Fruit fly (Drosophila melanogaster): ENCODE measurements around the gene CG3191.

CG3191 gene

DNA sequence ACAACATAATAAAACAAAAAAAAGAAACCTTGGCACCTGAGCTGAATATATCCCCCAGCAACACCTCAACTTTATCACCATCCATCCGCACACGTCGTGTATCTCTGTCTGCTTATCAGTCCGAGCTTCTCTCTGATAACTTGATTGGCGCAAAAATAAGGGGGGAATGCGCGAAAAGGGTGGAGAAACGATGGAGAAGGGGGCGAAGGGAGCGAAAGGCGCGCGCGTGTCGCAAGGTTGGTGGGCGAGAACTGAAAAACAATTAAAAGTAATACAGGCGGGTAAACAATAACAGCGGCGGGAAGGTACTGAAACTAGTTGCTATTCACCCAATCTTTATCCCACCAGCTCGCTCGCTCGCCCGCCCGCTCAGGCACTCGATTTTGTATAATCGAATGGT, 34.5 kb upstream of the CG3191 start:
- TF ChIP-seq CG34367 (tag; optimal IDR thresholded peaks at IDR 0.05) (no peak), fd96Ca (GFP tag; IDR thresholded peaks at IDR 0.05) (0 out of 3 replicates have a peak, but pooled peaks have one; percentile 11), CG14655 (GFP tag; optimal IDR thresholded peaks at IDR 0.05) (no peak), EcR (GFP tag; optimal IDR thresholded peaks at IDR 0.05) (no peak)

DNA sequence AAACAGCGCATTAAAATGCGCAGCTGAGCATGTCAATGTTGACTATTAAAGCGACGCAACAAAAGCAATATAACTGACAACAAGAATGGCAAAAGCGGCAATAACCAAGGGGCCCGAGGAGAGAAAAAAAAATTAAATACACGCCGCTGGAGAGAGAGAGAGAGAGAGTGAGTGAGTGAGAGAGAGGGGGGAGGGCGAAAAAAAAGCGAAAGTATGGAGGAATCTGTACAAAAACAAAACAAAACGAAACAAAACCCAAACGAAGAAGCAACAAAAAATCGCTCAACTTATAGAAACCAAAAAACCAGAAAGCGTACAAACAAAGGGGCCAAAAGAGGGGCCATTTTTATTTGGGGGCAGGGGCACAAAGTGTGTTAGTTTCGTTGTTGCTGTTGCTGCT, 31.7 kb upstream of the CG3191 start:
- TF ChIP-seq CG15710 (tag; optimal IDR thresholded peaks at IDR 0.05) (peak; percentile 2), CG12605 (GFP tag; IDR thresholded peaks at IDR 0.05) (peak; percentile 41; the same call in 1 of the 2 replicates), rn (GFP tag; IDR thresholded peaks at IDR 0.05) (no peak)

- TF ChIP-seq rn (GFP tag; IDR thresholded peaks at IDR 0.05): no peak
- no peak for TF ChIP-seq CG32121 (GFP tag; IDR thresholded peaks at IDR 0.05)
- TF ChIP-seq EcR (GFP tag; optimal IDR thresholded peaks at IDR 0.05): no peak
- no peak for TF ChIP-seq Pif1A (GFP tag; optimal IDR thresholded peaks at IDR 0.05)
- TF ChIP-seq CG9948 (tag; optimal IDR thresholded peaks at IDR 0.05): no peak
- TF ChIP-seq D1 (tag; optimal IDR thresholded peaks at IDR 0.05): no peak
- no peak for TF ChIP-seq Snoo (tag; optimal IDR thresholded peaks at IDR 0.05)
- no peak for TF ChIP-seq CG8159 (tag; optimal IDR thresholded peaks at IDR 0.05)
- TF ChIP-seq gl (tag; optimal IDR thresholded peaks at IDR 0.05): no peak
- no peak for TF ChIP-seq CG34367 (tag; optimal IDR thresholded peaks at IDR 0.05)
- TF ChIP-seq Pif1B (GFP tag; optimal IDR thresholded peaks at IDR 0.05): no peak
- TF ChIP-seq CG17806 (tag; optimal IDR thresholded peaks at IDR 0.05): no peak
- TF ChIP-seq CG15710 (tag; optimal IDR thresholded peaks at IDR 0.05): no peak
- TF ChIP-seq CG13204 (GFP tag; optimal IDR thresholded peaks at IDR 0.05): no peak
- no peak for TF ChIP-seq CG10348 (GFP tag; IDR thresholded peaks at IDR 0.05)
- no peak for TF ChIP-seq CG14655 (GFP tag; optimal IDR thresholded peaks at IDR 0.05)
- TF ChIP-seq CG8301 (tag; optimal IDR thresholded peaks at IDR 0.05): no peak
- no peak for TF ChIP-seq CG12605 (GFP tag; IDR thresholded peaks at IDR 0.05)
- TF ChIP-seq fd96Ca (GFP tag; IDR thresholded peaks at IDR 0.05): no peak
Observed at dm6 chrX:2278782-2279304, 27.1 kb upstream of the CG3191 start.

DNA sequence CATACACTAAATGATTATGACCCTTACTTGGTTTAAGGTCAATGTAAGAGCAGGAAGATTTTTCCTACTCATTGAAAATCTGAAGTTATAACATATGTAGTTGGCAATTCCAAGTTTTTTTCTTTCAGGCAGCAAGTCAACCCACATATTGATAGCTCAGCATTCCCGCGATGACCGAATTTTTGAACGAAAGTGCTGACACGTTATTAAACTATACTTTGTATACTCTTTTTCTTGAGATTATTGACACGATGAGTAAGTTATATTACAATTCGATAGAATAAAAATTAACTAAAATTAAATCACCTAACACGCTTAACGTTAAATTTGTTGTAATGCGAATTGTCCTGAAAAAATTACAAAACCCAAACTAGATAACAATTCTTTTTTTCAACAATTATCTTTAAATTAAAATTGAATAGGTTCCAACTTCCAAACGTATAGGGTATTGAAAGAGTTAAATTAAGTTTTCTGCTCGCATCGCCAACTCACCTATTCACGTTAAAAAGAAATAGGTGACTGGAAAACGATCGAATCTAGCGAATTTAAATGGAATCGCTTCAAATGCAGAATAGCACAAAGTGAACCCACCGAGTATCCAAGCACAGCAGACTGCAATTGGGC, 23.6 kb upstream of the CG3191 start, which contains the start of gene Vml:
Gene Vml (plus strand): TSS at position 574 of the 624 bp plus-strand sequence.
- TF ChIP-seq CG17806 (tag; optimal IDR thresholded peaks at IDR 0.05): no peak
- TF ChIP-seq Pif1B (GFP tag; optimal IDR thresholded peaks at IDR 0.05): no peak
- TF ChIP-seq CG8159 (tag; optimal IDR thresholded peaks at IDR 0.05): no peak
- no peak for TF ChIP-seq rn (GFP tag; IDR thresholded peaks at IDR 0.05)
- TF ChIP-seq fd96Ca (GFP tag; IDR thresholded peaks at IDR 0.05): no peak
- TF ChIP-seq CG34367 (tag; optimal IDR thresholded peaks at IDR 0.05): no peak
- no peak for TF ChIP-seq gl (tag; optimal IDR thresholded peaks at IDR 0.05)
- no peak for TF ChIP-seq CG4496 (GFP tag; IDR thresholded peaks at IDR 0.05)

dm6 chrX:2274704-2275199, 23.0 kb upstream of the CG3191 start, which contains the start of gene Grp170:
Grp170 (minus strand) TSS chrX:2275068.
- TF ChIP-seq CG9948 (tag; optimal IDR thresholded peaks at IDR 0.05) (no peak), Snoo (tag; optimal IDR thresholded peaks at IDR 0.05) (no peak), CG14655 (GFP tag; optimal IDR thresholded peaks at IDR 0.05) (no peak), CG15710 (tag; optimal IDR thresholded peaks at IDR 0.05) (no peak), CG4496 (GFP tag; IDR thresholded peaks at IDR 0.05) (no peak), CG17806 (tag; optimal IDR thresholded peaks at IDR 0.05) (no peak), CG13204 (GFP tag; optimal IDR thresholded peaks at IDR 0.05) (peak; percentile 5), Pif1A (GFP tag; optimal IDR thresholded peaks at IDR 0.05) (no peak), Pif1B (GFP tag; optimal IDR thresholded peaks at IDR 0.05) (peak; percentile 28), rn (GFP tag; IDR thresholded peaks at IDR 0.05) (no peak), Ets98B (GFP tag; IDR thresholded peaks at IDR 0.05) (no peak; the same call in 1 of the 2 replicates), CG8159 (tag; optimal IDR thresholded peaks at IDR 0.05) (no peak), CG10348 (GFP tag; IDR thresholded peaks at IDR 0.05) (no peak), gl (tag; optimal IDR thresholded peaks at IDR 0.05) (no peak), CG32121 (GFP tag; IDR thresholded peaks at IDR 0.05) (no peak), fd96Ca (GFP tag; IDR thresholded peaks at IDR 0.05) (no peak; the same call in 2 of the 3 replicates), CG34367 (tag; optimal IDR thresholded peaks at IDR 0.05) (no peak), CG12605 (GFP tag; IDR thresholded peaks at IDR 0.05) (no peak), D1 (tag; optimal IDR thresholded peaks at IDR 0.05) (no peak), EcR (GFP tag; optimal IDR thresholded peaks at IDR 0.05) (peak; percentile 93), CG8301 (tag; optimal IDR thresholded peaks at IDR 0.05) (no peak)

DNA sequence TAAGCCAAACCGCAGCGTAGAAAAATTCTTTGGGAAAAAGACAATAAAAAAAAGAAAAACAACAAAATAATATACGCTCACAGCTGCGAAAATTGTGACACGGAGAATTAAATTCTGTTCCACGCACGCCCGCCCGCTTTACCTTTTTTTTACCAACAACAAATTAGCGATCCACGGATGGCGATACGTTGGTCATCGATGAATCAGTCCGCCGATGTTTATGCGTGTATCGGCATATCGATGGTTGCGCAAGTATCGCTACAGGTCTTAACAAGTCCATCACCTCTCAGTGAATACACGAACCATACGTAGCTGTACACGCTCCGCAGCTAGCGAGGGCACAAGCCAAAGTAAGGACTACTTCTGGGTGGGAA, 18.8 kb upstream of the CG3191 start, which contains the start of gene CG2924:
Gene CG2924 (minus strand): TSS at position 205 of the 374 bp plus-strand sequence.
- TF ChIP-seq Ets98B (GFP tag; IDR thresholded peaks at IDR 0.05): peak; percentile 33
- TF ChIP-seq EcR (GFP tag; optimal IDR thresholded peaks at IDR 0.05): no peak
- peak; percentile 37; the same call in 1 of the 2 replicates for TF ChIP-seq rn (GFP tag; IDR thresholded peaks at IDR 0.05)
- no peak for TF ChIP-seq CG34367 (tag; optimal IDR thresholded peaks at IDR 0.05)
- TF ChIP-seq CG4496 (GFP tag; IDR thresholded peaks at IDR 0.05): peak; percentile 26; the same call in 2 of the 3 replicates
